Fruit fly (Drosophila melanogaster) whole organism, wandering third instar larva: ENCODE measurements around the gene Rcd4.

ENCODE experiments used
- Hr83 ChIP-seq: fragments of 200-300 bp; sonication (Bioruptor generic); optimal IDR thresholded peaks from 2 replicates; lab custom pipeline; 2016; ENCODE audit warnings: missing biosample characterization, mild to moderate bottlenecking, missing genetic modification characterization, moderate library complexity; ENCODE audit not compliant: poor library complexity, severe bottlenecking
- N ChIP-seq: fragments of >200 bp; optimal IDR thresholded peaks from 2 replicates; lab custom pipeline; 2018; ENCODE audit warnings: missing biosample characterization, missing external identifiers, missing genetic modification characterization
- dmrt93B ChIP-seq: fragments of 200-800 bp; sonication (Bioruptor generic); optimal IDR thresholded peaks from 2 replicates; lab custom pipeline; 2018; ENCODE audit warnings: missing biosample characterization, mild to moderate bottlenecking, missing genetic modification characterization
- psq ChIP-seq: fragments of 200-800 bp; sonication (Bioruptor generic); optimal IDR thresholded peaks from 3 replicates; lab custom pipeline; 2017; ENCODE audit warnings: missing biosample characterization, mild to moderate bottlenecking, missing genetic modification characterization, moderate library complexity

DNA sequence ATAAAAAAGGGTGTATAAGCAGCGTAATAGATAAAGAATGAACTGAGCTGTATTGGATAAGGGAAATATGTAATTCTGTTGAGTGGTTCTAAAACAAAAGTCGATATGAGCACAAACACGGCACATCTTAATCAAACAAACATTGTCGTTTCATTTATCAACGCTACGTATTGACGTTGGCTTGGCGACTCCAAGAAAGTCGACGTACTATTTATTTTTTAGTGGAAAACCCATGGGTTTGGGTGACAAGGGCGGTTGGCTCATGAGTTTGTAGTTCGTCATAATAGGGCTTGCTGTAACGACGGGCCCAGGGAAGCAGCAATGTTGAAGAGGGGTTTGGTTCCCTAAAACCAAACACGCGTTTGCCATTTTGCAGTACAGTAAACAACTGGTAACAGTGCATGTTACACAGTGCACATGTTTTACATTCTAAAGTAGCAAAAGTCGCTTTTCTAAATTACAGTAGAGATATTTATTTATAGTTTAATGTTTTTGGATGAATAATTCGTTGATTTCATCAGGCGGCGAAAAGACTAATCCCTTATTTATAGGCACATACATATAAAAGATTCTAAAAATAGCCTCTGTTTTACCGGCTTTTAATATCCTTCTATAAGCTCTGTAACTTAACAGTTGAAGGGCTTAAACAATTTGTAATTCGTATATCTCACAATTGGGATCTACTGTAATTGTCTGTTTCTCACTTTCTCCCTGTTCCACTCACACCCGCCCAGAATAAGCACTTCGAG is 21.3 kb upstream of the Rcd4 start:
- TF ChIP-seq dmrt93B (GFP tag; lab: Kevin White, UChicago), result peak; percentile 28
- peak; percentile 59 for TF ChIP-seq psq
- TF ChIP-seq N (GFP tag; lab: Kevin White, UChicago), result no peak
- TF ChIP-seq Hr83 (GFP tag; lab: Kevin White, UChicago), result no peak
